Worm (Caenorhabditis elegans) whole organism, L4 larva: Measurements from ENCODE around the gene F22E5.12.
A peak's percentile ranks its signal among the peaks of the same experiment; 100 is the strongest.
"Not testable (repeated sequence)": the region's sequence is repeated elsewhere in the genome, so short reads cannot be mapped to it uniquely, and the experiment has no call there.

ENCODE experiments used
- F49E8.2 ChIP-seq: sonication (generic microtip); optimal IDR thresholded peaks from 2 replicates; lab custom pipeline; 2016; ENCODE audit warnings: missing compliant biosample characterization, mild to moderate bottlenecking, missing genetic modification characterization, borderline replicate concordance
- T20F7.1 ChIP-seq: fragments of 200-800 bp; sonication (Bioruptor generic); optimal IDR thresholded peaks from 2 replicates; lab custom pipeline; 2018; ENCODE audit warnings: mild to moderate bottlenecking, missing genetic modification characterization, missing compliant biosample characterization
- Y48G9A.11 ChIP-seq: fragments of 200-800 bp; sonication (Bioruptor generic); IDR thresholded peaks from 2 replicates; pipeline ENCODE4 v1.3.6; 2022; ENCODE audit warnings: missing genetic modification reagents, missing genetic modification characterization, missing compliant biosample characterization
- ZK337.2 ChIP-seq: fragments of 200-800 bp; sonication (Bioruptor generic); IDR thresholded peaks from 2 replicates; pipeline ENCODE4 v1.3.6; 2022; ENCODE audit warnings: missing genetic modification reagents, missing genetic modification characterization, missing compliant biosample characterization
- aha-1 ChIP-seq: fragments of 150-350 bp; peaks from one replicate; lab custom pipeline; 2014; ENCODE audit warnings: missing biosample characterization, missing genetic modification characterization
- arid-1 ChIP-seq: fragments of 200-800 bp; sonication (Bioruptor generic); conservative IDR thresholded peaks from 2 replicates; pipeline ENCODE4 v1.3.6; 2022; ENCODE audit warnings: missing genetic modification reagents, missing genetic modification characterization, missing compliant biosample characterization
- attf-4 ChIP-seq: sonication (generic microtip); optimal IDR thresholded peaks from 3 replicates; lab custom pipeline; 2017; ENCODE audit warnings: missing biosample characterization, missing genetic modification characterization
- ceh-28 ChIP-seq: fragments of 150-350 bp; optimal IDR thresholded peaks from 2 replicates; lab custom pipeline; 2014; ENCODE audit warnings: missing biosample characterization, missing genetic modification reagents, missing genetic modification characterization
- daf-8 ChIP-seq: fragments of 200-800 bp; sonication (Bioruptor generic); IDR thresholded peaks from 2 replicates; pipeline ENCODE4 v1.3.6; 2022; ENCODE audit warnings: missing genetic modification characterization, missing compliant biosample characterization
- dmd-6 ChIP-seq: fragments of 200-800 bp; sonication (Bioruptor generic); IDR thresholded peaks from 2 replicates; pipeline ENCODE4 v1.3.6; 2022; ENCODE audit warnings: missing genetic modification reagents, missing genetic modification characterization, missing compliant biosample characterization
- dpl-1 ChIP-seq: fragments of 150-350 bp; optimal IDR thresholded peaks from 2 replicates; lab custom pipeline; 2014; ENCODE audit warnings: missing biosample characterization, missing genetic modification reagents, missing genetic modification characterization
- duxl-1 ChIP-seq: sonication (generic microtip); optimal IDR thresholded peaks from 2 replicates; lab custom pipeline; 2016; ENCODE audit warnings: mild to moderate bottlenecking, missing genetic modification characterization, moderate library complexity, missing compliant biosample characterization; ENCODE audit not compliant: poor library complexity
- gei-8 ChIP-seq: fragments of 200-800 bp; sonication (Bioruptor generic); optimal IDR thresholded peaks from 2 replicates; lab custom pipeline; 2018; ENCODE audit warnings: mild to moderate bottlenecking, missing genetic modification characterization, missing compliant biosample characterization
- hif-1 ChIP-seq, 2 experiments: sonication (generic microtip); optimal IDR thresholded peaks; 2 replicates each; lab custom pipeline; 2016 to 2017; ENCODE audit warnings: missing compliant biosample characterization in 2 of 2, missing genetic modification characterization in 2 of 2, missing genetic modification reagents in 2 of 2, missing genotype in 2 of 2, mild to moderate bottlenecking in 1 of 2
- hlh-11 ChIP-seq: fragments of 200-800 bp; sonication (Bioruptor generic); optimal IDR thresholded peaks from 2 replicates; lab custom pipeline; 2018; ENCODE audit warnings: mild to moderate bottlenecking, missing genetic modification characterization, missing compliant biosample characterization
- lim-7 ChIP-seq: fragments of 200-800 bp; sonication (Bioruptor generic); IDR thresholded peaks from 2 replicates; pipeline ENCODE4 v1.3.6; 2022; ENCODE audit warnings: missing genetic modification characterization, missing compliant biosample characterization
- lin-38 ChIP-seq: fragments of 200-800 bp; sonication (Bioruptor generic); IDR thresholded peaks from 2 replicates; pipeline ENCODE4 v1.3.6; 2022; ENCODE audit warnings: missing genetic modification reagents, missing genetic modification characterization, missing compliant biosample characterization
- mxl-2 ChIP-seq: fragments of 200-800 bp; sonication (Bioruptor generic); conservative IDR thresholded peaks from 2 replicates; pipeline ENCODE4 v1.3.6; 2022; ENCODE audit warnings: missing genetic modification reagents, missing genetic modification characterization, missing compliant biosample characterization
- mxl-3 ChIP-seq: fragments of 200-800 bp; sonication (Bioruptor generic); optimal IDR thresholded peaks from 2 replicates; lab custom pipeline; 2018; ENCODE audit warnings: mild to moderate bottlenecking, missing genetic modification characterization, missing compliant biosample characterization
- nhr-102 ChIP-seq: sonication (generic microtip); optimal IDR thresholded peaks from 2 replicates; lab custom pipeline; 2016; ENCODE audit warnings: mild to moderate bottlenecking, missing genetic modification characterization, moderate library complexity, missing compliant biosample characterization
- nhr-111 ChIP-seq: fragments of 200-800 bp; sonication (Bioruptor generic); optimal IDR thresholded peaks from 2 replicates; lab custom pipeline; 2018; ENCODE audit warnings: mild to moderate bottlenecking, missing genetic modification characterization, missing compliant biosample characterization
- nhr-25 ChIP-seq: sonication (generic microtip); optimal IDR thresholded peaks from 2 replicates; lab custom pipeline; 2017; ENCODE audit warnings: missing genetic modification characterization, mild to moderate bottlenecking, missing compliant biosample characterization, antibody characterized with exemption, moderate library complexity, borderline replicate concordance; ENCODE audit not compliant: insufficient read depth
- nhr-28 ChIP-seq: fragments of 150-350 bp; optimal IDR thresholded peaks from 2 replicates; lab custom pipeline; 2014; ENCODE audit warnings: missing biosample characterization, missing genetic modification characterization
- php-3 ChIP-seq: fragments of 200-800 bp; sonication (Bioruptor generic); IDR thresholded peaks from 2 replicates; pipeline ENCODE4 v1.3.6; 2022; ENCODE audit warnings: missing genetic modification reagents, missing genetic modification characterization, missing compliant biosample characterization
- pqm-1 ChIP-seq: sonication (generic microtip); optimal IDR thresholded peaks from 2 replicates; lab custom pipeline; 2017; ENCODE audit warnings: missing biosample characterization, missing genetic modification characterization
- sdz-12 ChIP-seq: fragments of 200-800 bp; sonication (Bioruptor generic); optimal IDR thresholded peaks from 2 replicates; lab custom pipeline; 2018; ENCODE audit warnings: mild to moderate bottlenecking, missing genetic modification characterization, missing compliant biosample characterization
- snpc-1.2 ChIP-seq: fragments of 200-800 bp; sonication (Bioruptor generic); IDR thresholded peaks from 2 replicates; pipeline ENCODE4 v1.3.6; 2022; ENCODE audit warnings: missing genetic modification reagents, missing genetic modification characterization, missing compliant biosample characterization
- snpc-4 ChIP-seq: fragments of 150-350 bp; optimal IDR thresholded peaks from 2 replicates; lab custom pipeline; 2014; ENCODE audit warnings: missing biosample characterization, missing genetic modification characterization
- spr-3 ChIP-seq: fragments of 200-800 bp; sonication (Bioruptor generic); optimal IDR thresholded peaks from 2 replicates; lab custom pipeline; 2018; ENCODE audit warnings: mild to moderate bottlenecking, missing genetic modification characterization, missing compliant biosample characterization
- tag-97 ChIP-seq: fragments of 200-800 bp; sonication (Bioruptor generic); IDR thresholded peaks from 2 replicates; pipeline ENCODE4 v1.3.6; 2022; ENCODE audit warnings: missing genetic modification characterization, missing compliant biosample characterization
- unc-62 ChIP-seq, 3 experiments: fragments of 150-350 bp in 1 of 3; sonication (generic microtip); optimal IDR thresholded peaks in 2 of 3; peaks in 1 of 3; 1 replicate in 1 of 3; 2 replicates in 2 of 3; lab custom pipeline; 2014 to 2017; ENCODE audit warnings: missing biosample characterization in 3 of 3, missing genetic modification characterization in 3 of 3, missing genetic modification reagents in 3 of 3, missing genotype in 1 of 3
- vab-7 ChIP-seq: fragments of 200-800 bp; sonication (Bioruptor generic); IDR thresholded peaks from 2 replicates; pipeline ENCODE4 v1.3.6; 2022; ENCODE audit warnings: missing genetic modification reagents, missing genetic modification characterization, missing compliant biosample characterization
- zip-2 ChIP-seq: fragments of 150-350 bp; optimal IDR thresholded peaks from 2 replicates; lab custom pipeline; 2014; ENCODE audit warnings: missing biosample characterization, missing genetic modification characterization
- ztf-11 ChIP-seq: fragments of 150-350 bp; optimal IDR thresholded peaks from 2 replicates; lab custom pipeline; 2014; ENCODE audit warnings: missing biosample characterization, missing genetic modification characterization

Gene F22E5.12

DNA sequence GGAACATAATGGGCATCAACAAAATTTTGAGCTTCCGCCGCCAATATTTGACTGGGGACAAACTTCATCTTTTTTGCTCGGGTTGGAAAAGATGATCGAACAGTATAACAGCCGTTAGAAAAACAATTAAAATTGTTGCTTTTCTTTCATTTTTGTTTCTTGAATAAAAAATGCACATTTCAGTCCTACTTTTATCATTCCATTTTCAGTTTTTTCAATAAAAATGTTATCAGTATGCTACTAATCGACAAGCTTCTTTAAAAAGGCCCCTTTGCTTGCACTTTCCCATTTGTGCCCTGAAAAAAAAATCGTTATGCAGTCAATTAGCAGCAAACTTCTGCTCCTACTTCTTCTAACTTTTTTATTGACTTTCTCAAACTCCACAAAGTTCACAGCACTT lies 4.9 kb downstream of the F22E5.12 start, which contains the start of gene F22E5.7:
Gene F22E5.7 (plus strand): TSS at position 301 of the 400 bp plus-strand sequence.
- TF ChIP-seq attf-4 (no peak), Y48G9A.11 (GFP tag; lab: Robert Waterston, UW) (no peak), snpc-4 (tag; lab: Kevin White, UChicago) (no peak), unc-62 (GFP tag; optimal IDR thresholded peaks at IDR 0.05 in 1 of 2; lab: Kevin White, UChicago) (no peak), unc-62 (tag; optimal IDR thresholded peaks at IDR 0.05; lab: Kevin White, UChicago) (no peak), T20F7.1 (GFP tag; lab: Kevin White, UChicago) (no peak), hlh-11 (no peak), pqm-1 (no peak), snpc-1.2 (GFP tag; lab: Robert Waterston, UW) (no peak), mxl-2 (GFP tag; lab: Robert Waterston, UW) (no peak), duxl-1 (tag; lab: Kevin White, UChicago) (no peak)

DNA sequence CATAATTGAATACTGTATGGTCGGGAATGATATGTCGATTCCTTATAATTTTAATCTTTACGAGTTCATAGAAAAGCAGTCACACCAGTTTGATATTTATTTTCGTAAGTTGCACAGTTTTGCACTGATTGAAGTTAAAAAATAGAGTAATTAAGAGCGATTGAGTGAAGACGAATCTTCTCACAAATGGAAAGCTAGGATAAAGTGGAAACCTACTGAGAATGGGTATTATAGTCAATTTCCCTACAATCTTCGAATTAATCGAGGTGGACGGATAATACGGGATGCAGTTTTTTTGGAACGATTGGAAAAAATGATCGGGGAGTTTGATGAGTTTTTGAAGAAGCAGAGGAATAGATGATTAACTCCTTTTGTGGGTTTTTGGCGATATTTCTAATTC lies 5.7 kb downstream of the F22E5.12 start, which contains the start of gene F22E5.23:
Gene F22E5.23 (plus strand): TSS at position 301 of the 400 bp plus-strand sequence.
- TF ChIP-seq aha-1 (tag; lab: Kevin White, UChicago) (no peak), vab-7 (GFP tag; lab: Robert Waterston, UW) (no peak), nhr-25 (tag; lab: Kevin White, UChicago) (no peak), nhr-102 (tag; lab: Kevin White, UChicago) (no peak), ceh-28 (tag; lab: Kevin White, UChicago) (no peak), nhr-28 (tag; lab: Kevin White, UChicago) (no peak), tag-97 (GFP tag; lab: Robert Waterston, UW) (no peak), sdz-12 (no peak), arid-1 (no peak), mxl-2 (GFP tag; lab: Robert Waterston, UW) (no peak)

DNA sequence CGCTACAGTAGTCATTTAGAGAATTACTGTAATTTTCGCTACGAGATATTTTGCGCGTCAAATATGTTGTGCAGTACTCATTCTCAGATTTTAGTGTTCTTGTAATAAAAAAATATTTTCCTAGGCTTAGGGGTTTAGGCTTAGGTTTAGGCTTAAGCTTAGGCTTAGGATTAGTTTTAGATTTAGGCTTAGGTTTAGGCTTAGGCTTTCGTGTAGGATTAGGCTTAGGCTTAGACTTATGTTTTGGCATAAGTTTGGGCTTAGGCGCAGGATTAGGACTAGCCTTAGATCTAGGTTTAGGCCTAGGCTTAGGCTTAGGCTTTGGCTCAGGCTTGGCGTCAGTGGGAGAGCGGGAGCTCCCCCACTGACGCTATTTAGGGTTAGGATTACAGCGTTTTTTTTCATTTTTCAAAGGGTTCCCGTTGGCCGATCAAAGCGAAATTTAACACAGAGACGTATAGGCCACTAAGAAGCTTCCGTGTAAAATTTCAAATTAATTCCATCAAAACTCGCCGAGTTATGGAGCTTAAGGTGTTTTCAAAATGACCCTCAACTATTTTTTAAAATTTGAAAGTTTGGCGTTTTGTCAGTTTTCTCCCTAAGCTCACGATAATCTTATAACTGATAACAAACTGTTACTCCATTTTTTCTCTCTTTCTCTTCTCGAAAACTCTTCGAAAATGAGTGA lies 7.1 kb downstream of the F22E5.12 start, which contains the start of gene F22E5.8:
Gene F22E5.8 (plus strand): TSS at position 638 of the 688 bp plus-strand sequence.
- not testable (repeated sequence) for TF ChIP-seq gei-8 (GFP tag; lab: Kevin White, UChicago); php-3; lim-7 (GFP tag; lab: Robert Waterston, UW)

DNA sequence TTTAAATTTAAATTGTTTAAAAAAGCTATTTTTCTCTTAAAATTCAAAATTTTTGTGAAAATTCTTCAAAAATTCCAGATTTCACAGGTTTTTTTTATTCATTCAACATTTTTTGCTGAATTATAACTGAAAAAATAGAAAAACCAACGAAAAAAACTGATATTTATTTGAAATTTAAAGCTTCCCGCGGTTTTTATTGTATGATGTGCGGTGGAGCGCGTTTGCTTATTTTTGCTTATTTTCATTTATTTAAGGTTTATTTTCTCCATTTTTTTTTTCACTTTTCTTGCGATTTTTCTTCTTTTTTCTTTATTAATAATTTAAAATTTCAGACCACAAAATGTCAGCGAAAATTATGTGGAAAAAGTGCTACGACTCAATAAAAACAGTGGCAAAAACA lies 8.6 kb downstream of the F22E5.12 start, which contains the start of gene F22E5.9:
Gene F22E5.9 (plus strand): TSS at position 327 of the 400 bp plus-strand sequence.
- no peak for TF ChIP-seq ZK337.2 (GFP tag; lab: Robert Waterston, UW)
- TF ChIP-seq lin-38 (GFP tag; lab: Robert Waterston, UW), result peak; percentile 89
- TF ChIP-seq dpl-1 (GFP tag; lab: Kevin White, UChicago), result peak; percentile 86

DNA sequence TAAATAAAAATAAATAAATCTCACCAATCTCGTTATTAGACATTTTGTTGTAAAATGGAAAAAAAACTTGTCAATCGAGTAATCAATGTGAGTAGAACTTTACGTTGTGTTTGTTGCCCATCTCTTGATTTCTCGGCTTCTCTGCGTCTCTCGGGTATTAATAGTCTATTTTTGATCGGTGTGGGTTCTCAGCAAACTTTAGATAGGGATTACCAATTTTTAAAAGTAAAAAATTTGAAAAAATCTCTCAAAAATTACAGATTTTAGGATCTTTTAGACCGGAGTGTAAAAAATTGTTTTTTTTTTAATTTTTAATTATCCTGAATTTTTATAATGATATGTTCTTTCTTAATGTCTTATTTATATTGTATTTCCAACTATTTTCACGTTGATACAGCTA lies 9.3 kb downstream of the F22E5.12 start, which contains the start of gene F22E5.21:
Gene F22E5.21 (minus strand): TSS at position 101 of the 400 bp plus-strand sequence.
- TF ChIP-seq hif-1 (tag; optimal IDR thresholded peaks at IDR 0.05; lab: Kevin White, UChicago) (no peak), dmd-6 (no peak), F49E8.2 (tag; lab: Kevin White, UChicago) (no peak), mxl-3 (GFP tag; lab: Kevin White, UChicago) (no peak), nhr-111 (GFP tag; lab: Kevin White, UChicago) (no peak), daf-8 (GFP tag; lab: Robert Waterston, UW) (no peak), mxl-2 (GFP tag; lab: Robert Waterston, UW) (no peak), ztf-11 (tag; lab: Kevin White, UChicago) (no peak), spr-3 (GFP tag; lab: Kevin White, UChicago) (no peak), aha-1 (tag; lab: Kevin White, UChicago) (no peak), zip-2 (no peak)
